Worm (Caenorhabditis elegans) whole organism, young adult: ENCODE measurements around the gene sri-53.

ENCODE experiments used
- aptf-3 ChIP-seq: fragments of 200-800 bp; sonication (Bioruptor generic); IDR thresholded peaks from 2 replicates; pipeline ENCODE4 v1.3.6; 2022; ENCODE audit warnings: missing genetic modification characterization, missing compliant biosample characterization
- dpl-1 ChIP-seq: fragments of 150-350 bp; optimal IDR thresholded peaks from 2 replicates; lab custom pipeline; 2014; ENCODE audit warnings: missing biosample characterization, missing genetic modification reagents, missing genetic modification characterization
- hsf-1 ChIP-seq: fragments of 200-800 bp; sonication (Bioruptor generic); IDR thresholded peaks from 2 replicates; pipeline ENCODE4 v1.3.6; 2022; ENCODE audit warnings: missing genetic modification reagents, missing genetic modification characterization, missing compliant biosample characterization

ce11 chrII:3248043-3248718, 45.8 kb upstream of the sri-53 start, which contains the start of the genes fbxc-50 and C17F4.2:
- TF ChIP-seq dpl-1 (GFP tag; lab: Kevin White, UChicago) (peak; percentile 58), hsf-1 (GFP tag; lab: Robert Waterston, UW) (no peak), aptf-3 (GFP tag; lab: Robert Waterston, UW) (no peak)
